Worm (Caenorhabditis elegans): ENCODE measurements around the gene srbc-58.

srbc-58 gene

ce11 chrV:774875-775359, at the start of gene srbc-58:
Gene srbc-58, plus strand, starts transcription at chrV:774995.
- no peak for TF ChIP-seq sup-37 (GFP tag; optimal IDR thresholded peaks at IDR 0.05)
- TF ChIP-seq mep-1 (tag; optimal IDR thresholded peaks at IDR 0.05): peak; percentile 27
- peak in 1 of 2 experiments; percentile 11 for TF ChIP-seq lsy-2 (tag; optimal IDR thresholded peaks at IDR 0.05)
- TF ChIP-seq xbp-1 (tag; optimal IDR thresholded peaks at IDR 0.05): peak; percentile 5
- peak; percentile 24 for TF ChIP-seq snu-23 (GFP tag; optimal IDR thresholded peaks at IDR 0.05)
- peak; percentile 72 for TF ChIP-seq nhr-85 (tag)
- TF ChIP-seq efl-1 (optimal IDR thresholded peaks at IDR 0.05): peak in 1 of 2 experiments; percentile 70
- TF ChIP-seq efl-1 (GFP tag; optimal IDR thresholded peaks at IDR 0.05 in 1 of 2): peak; percentile 61 to 93
- no peak for TF ChIP-seq pag-3 (tag; optimal IDR thresholded peaks at IDR 0.05; ENCODE audit: borderline replicate concordance, insufficient read depth)
- no peak for TF ChIP-seq unc-30 (tag; optimal IDR thresholded peaks at IDR 0.05)
- no peak for TF ChIP-seq snpc-4 (tag; optimal IDR thresholded peaks at IDR 0.05)
- TF ChIP-seq ama-1 (optimal IDR thresholded peaks at IDR 0.05): peak; percentile 79
- TF ChIP-seq aly-2 (tag; optimal IDR thresholded peaks at IDR 0.05): peak; percentile 66
- TF ChIP-seq nhr-28 (tag; optimal IDR thresholded peaks at IDR 0.05): no peak
- no peak for TF ChIP-seq unc-86 (tag; optimal IDR thresholded peaks at IDR 0.05)
- no peak for TF ChIP-seq pqm-1 (tag; optimal IDR thresholded peaks at IDR 0.05)
- no peak for TF ChIP-seq fkh-8 (tag; optimal IDR thresholded peaks at IDR 0.05)
- peak in 1 of 2 experiments; percentile 63 for TF ChIP-seq lin-35 (GFP tag; optimal IDR thresholded peaks at IDR 0.05)
- no peak for TF ChIP-seq irx-1 (tag; optimal IDR thresholded peaks at IDR 0.05)
- peak in 2 of 3 experiments; percentile 17 to 61 for TF ChIP-seq dpl-1 (GFP tag; optimal IDR thresholded peaks at IDR 0.05)
- peak; percentile 5 for TF ChIP-seq swsn-7 (tag; optimal IDR thresholded peaks at IDR 0.05)
- TF ChIP-seq nhr-71 (tag; optimal IDR thresholded peaks at IDR 0.05): peak; percentile 34

DNA sequence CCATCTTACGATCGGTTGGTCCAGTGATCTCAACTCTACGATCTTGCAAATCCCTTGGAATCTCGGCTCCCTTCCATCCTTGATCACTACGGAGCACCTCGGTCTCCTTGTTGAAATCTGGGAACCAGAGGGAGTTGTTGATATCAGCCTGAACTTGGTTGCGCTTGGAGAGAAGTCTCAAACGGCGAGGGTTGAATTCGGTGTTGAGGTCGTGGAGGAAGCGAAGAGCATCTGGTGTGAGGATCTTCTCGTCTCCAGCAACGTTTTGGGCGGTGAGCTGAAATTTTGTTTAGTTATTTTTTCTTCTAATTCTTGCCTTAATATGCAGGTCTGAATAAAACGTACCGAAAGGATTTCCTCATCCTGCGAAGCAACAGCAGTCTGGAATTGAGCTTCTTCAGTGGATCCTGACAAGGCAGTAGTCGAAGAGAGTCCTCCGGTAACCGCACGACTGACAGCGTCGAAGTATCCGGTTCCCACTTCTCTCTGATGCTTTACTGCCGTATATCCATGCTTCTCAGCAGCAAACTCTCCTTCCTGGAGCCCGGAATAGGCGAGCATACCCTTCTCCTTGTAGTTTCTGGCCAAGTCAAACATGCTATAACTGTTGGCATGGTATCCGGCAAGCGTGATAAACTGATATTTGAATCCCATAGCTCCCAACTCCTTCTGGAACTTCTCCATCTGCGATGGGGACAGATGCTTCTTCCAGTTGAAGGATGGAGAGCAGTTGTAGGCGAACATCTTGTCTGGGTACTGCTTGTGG, 48.8 kb upstream of the srbc-58 start:
- no peak for TF ChIP-seq nhr-77 (tag; optimal IDR thresholded peaks at IDR 0.05)
- TF ChIP-seq nhr-11 (tag; optimal IDR thresholded peaks at IDR 0.05): no peak
- TF ChIP-seq nhr-71 (tag; optimal IDR thresholded peaks at IDR 0.05): no peak
- TF ChIP-seq mep-1 (tag; optimal IDR thresholded peaks at IDR 0.05): no peak
- peak; percentile 7 for TF ChIP-seq lir-3 (tag; optimal IDR thresholded peaks at IDR 0.05; ENCODE audit: poor library complexity)
- TF ChIP-seq nhr-47 (tag; optimal IDR thresholded peaks at IDR 0.05): no peak
- no peak for TF ChIP-seq hlh-17 (GFP tag; optimal IDR thresholded peaks at IDR 0.05; ENCODE audit: borderline replicate concordance)
- TF ChIP-seq nhr-19 (GFP tag; conservative IDR thresholded peaks at IDR 0.05): no peak
- TF ChIP-seq sup-37 (GFP tag; optimal IDR thresholded peaks at IDR 0.05): no peak
- TF ChIP-seq mef-2 (tag; optimal IDR thresholded peaks at IDR 0.05): no peak
- peak; percentile 1 for TF ChIP-seq aly-2 (tag; optimal IDR thresholded peaks at IDR 0.05)
- TF ChIP-seq pag-3 (tag; optimal IDR thresholded peaks at IDR 0.05; ENCODE audit: borderline replicate concordance, insufficient read depth): no peak
- TF ChIP-seq ama-1 (optimal IDR thresholded peaks at IDR 0.05): peak; percentile 66
- no peak for TF ChIP-seq zag-1 (tag; optimal IDR thresholded peaks at IDR 0.05)
- TF ChIP-seq lin-35 (GFP tag; optimal IDR thresholded peaks at IDR 0.05): peak in 1 of 2 experiments; percentile 58
- TF ChIP-seq efl-1 (optimal IDR thresholded peaks at IDR 0.05): no peak
- TF ChIP-seq efl-1 (GFP tag; optimal IDR thresholded peaks at IDR 0.05 in 1 of 2): peak in 1 of 2 experiments; percentile 82
- TF ChIP-seq egl-27 (tag; optimal IDR thresholded peaks at IDR 0.05): no peak
- TF ChIP-seq elt-3 (tag; optimal IDR thresholded peaks at IDR 0.05): peak in 1 of 6 experiments; percentile 38

ce11 chrV:726573-727483, 48.0 kb upstream of the srbc-58 start:
- TF ChIP-seq efl-1 (optimal IDR thresholded peaks at IDR 0.05) (no peak), efl-1 (GFP tag; optimal IDR thresholded peaks at IDR 0.05 in 1 of 2) (peak in 1 of 2 experiments; percentile 92), ztf-4 (tag; optimal IDR thresholded peaks at IDR 0.05) (peak; percentile 21), nhr-20 (tag; optimal IDR thresholded peaks at IDR 0.05) (peak; percentile 7), nhr-90 (tag; optimal IDR thresholded peaks at IDR 0.05; ENCODE audit: poor library complexity) (peak; percentile 17), elt-2 (tag; optimal IDR thresholded peaks at IDR 0.05) (peak; percentile 17), unc-130 (tag; optimal IDR thresholded peaks at IDR 0.05) (peak; percentile 10), rnt-1 (tag; optimal IDR thresholded peaks at IDR 0.05) (peak; percentile 64), hlh-17 (GFP tag; optimal IDR thresholded peaks at IDR 0.05; ENCODE audit: borderline replicate concordance) (no peak), elt-3 (tag; optimal IDR thresholded peaks at IDR 0.05) (peak in 4 of 6 experiments; percentile 14 to 71 (median 27)), mab-9 (GFP tag; IDR thresholded peaks at IDR 0.05) (no peak), ama-1 (optimal IDR thresholded peaks at IDR 0.05) (peak; percentile 79), nhr-19 (GFP tag; conservative IDR thresholded peaks at IDR 0.05) (peak; percentile 7), dsc-1 (tag; optimal IDR thresholded peaks at IDR 0.05) (no peak), nhr-84 (tag; optimal IDR thresholded peaks at IDR 0.05) (peak; percentile 53), nhr-85 (tag) (peak; percentile 48), lin-14 (GFP tag; optimal IDR thresholded peaks at IDR 0.05) (peak; percentile 31), lsy-2 (tag; optimal IDR thresholded peaks at IDR 0.05) (peak in 1 of 2 experiments; percentile 25), zip-4 (GFP tag; optimal IDR thresholded peaks at IDR 0.05) (no peak)
